Fruit fly (Drosophila melanogaster) whole organism, embryonic: ENCODE results near the gene CG14694.

Experiments used
- Abd-B ChIP-seq: fragments of 200-800 bp; sonication (Bioruptor generic); optimal IDR thresholded peaks from 2 replicates; lab custom pipeline; 2018; ENCODE audit warnings: missing biosample characterization, mild to moderate bottlenecking, missing genetic modification characterization, moderate library complexity
- CG18011 ChIP-seq: fragments of 200-800 bp; sonication (Bioruptor generic); optimal IDR thresholded peaks from 2 replicates; lab custom pipeline; 2017; ENCODE audit warnings: missing biosample characterization, missing genetic modification characterization, mild to moderate bottlenecking, moderate library complexity, missing genotype
- CG7372 ChIP-seq: fragments of 200-800 bp; sonication (Bioruptor generic); IDR thresholded peaks from 2 replicates; pipeline ENCODE4 v1.3.6; 2022; ENCODE audit warnings: missing biosample characterization, missing genetic modification characterization
- Camta ChIP-seq: fragments of 200-800 bp; sonication (Bioruptor generic); optimal IDR thresholded peaks from 2 replicates; lab custom pipeline; 2016; ENCODE audit warnings: missing biosample characterization, missing genetic modification characterization
- Hmx ChIP-seq: fragments of 200-800 bp; sonication (Bioruptor generic); optimal IDR thresholded peaks from 2 replicates; lab custom pipeline; 2016; ENCODE audit warnings: missing biosample characterization, missing genetic modification characterization
- ato ChIP-seq: fragments of 200-800 bp; sonication (Bioruptor generic); IDR thresholded peaks from 2 replicates; pipeline ENCODE4 v1.3.6; 2022; ENCODE audit warnings: missing biosample characterization, missing genetic modification characterization; ENCODE audit not compliant: partially characterized antibody
- ken ChIP-seq: fragments of 200-800 bp; sonication (Bioruptor generic); IDR thresholded peaks from 3 replicates; pipeline ENCODE4 v1.3.6; 2022; ENCODE audit warnings: missing biosample characterization, missing genetic modification characterization
- pan ChIP-seq, 4 experiments: fragments of >200 bp in 3 of 4; fragments of 200-800 bp in 1 of 4; sonication (Bioruptor generic) in 1 of 4; optimal IDR thresholded peaks in 3 of 4; IDR thresholded peaks in 1 of 4; 2 replicates each; pipeline versions ENCODE4 v1.3.6 to Lab custom; 2017 to 2022; ENCODE audit warnings: missing biosample characterization in 2 of 4, missing genetic modification characterization in 2 of 4, mixed read lengths in 1 of 4
- pzg ChIP-seq: fragments of 200-800 bp; sonication (Bioruptor generic); optimal IDR thresholded peaks from 3 replicates; lab custom pipeline; 2018; ENCODE audit warnings: missing biosample characterization, mild to moderate bottlenecking, missing genetic modification characterization, moderate library complexity

DNA sequence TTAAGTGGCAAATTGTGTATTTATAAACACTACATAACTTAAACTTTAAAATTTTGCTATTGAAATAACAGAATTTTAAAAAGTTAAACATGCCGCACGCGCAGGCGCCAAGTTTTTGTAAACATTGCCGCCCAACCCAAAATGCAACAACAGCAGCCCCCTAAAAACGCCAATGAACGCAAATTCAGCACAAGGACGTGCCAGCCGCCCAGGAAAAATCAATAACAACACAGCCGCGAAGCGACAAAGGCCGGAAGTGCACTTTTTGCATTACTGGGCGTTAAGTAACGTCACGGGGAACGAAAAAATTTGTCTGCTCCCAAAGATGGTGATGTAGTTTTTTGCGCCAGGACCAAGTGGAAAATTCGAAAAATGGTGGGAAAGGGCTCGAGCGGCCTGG lies 13.2 kb upstream of the CG14694 start, which contains the start of gene CG4596:
- TF ChIP-seq Abd-B (GFP tag; lab: Kevin White, UChicago): no peak
- TF ChIP-seq Camta (GFP tag; lab: Kevin White, UChicago): no peak
- TF ChIP-seq CG18011 (GFP tag; lab: Kevin White, UChicago): no peak
- TF ChIP-seq Hmx (GFP tag; lab: Kevin White, UChicago): no peak
- TF ChIP-seq pzg: no peak
- no peak for TF ChIP-seq ken (GFP tag; lab: Robert Waterston, UW)
- no peak for TF ChIP-seq CG7372 (GFP tag; lab: Robert Waterston, UW)
- no peak for TF ChIP-seq pan (optimal IDR thresholded peaks at IDR 0.05; lab: Kevin White, UChicago)
- TF ChIP-seq pan (GFP tag; optimal IDR thresholded peaks at IDR 0.05 in 1 of 2, IDR thresholded peaks at IDR 0.05 in 1 of 2): no peak
- TF ChIP-seq ato (GFP tag; lab: Robert Waterston, UW): no peak
